Fruit fly (Drosophila melanogaster): Measurements from ENCODE around the gene CG32829.

CG32829 gene

dm6 chr2L:6921360-6922090 is 5.3 kb upstream of the CG32829 start:
- TF ChIP-seq Rel (GFP tag; optimal IDR thresholded peaks at IDR 0.05) (no peak), Rel (tag; optimal IDR thresholded peaks at IDR 0.05) (peak; percentile 66), fru (GFP tag; optimal IDR thresholded peaks at IDR 0.05) (peak; percentile 29), psq (GFP tag; optimal IDR thresholded peaks at IDR 0.05) (peak; percentile 88), h (GFP tag; optimal IDR thresholded peaks at IDR 0.05) (peak; percentile 30), Sp1 (GFP tag; optimal IDR thresholded peaks at IDR 0.05) (peak; percentile 3), pan (optimal IDR thresholded peaks at IDR 0.05) (no peak), Myc (optimal IDR thresholded peaks at IDR 0.05) (peak; percentile 1), Dfd (GFP tag; optimal IDR thresholded peaks at IDR 0.05) (no peak)

dm6 chr2L:6920661-6921359 is 4.6 kb upstream of the CG32829 start, which contains the start of gene Hrb27C:
Gene Hrb27C, plus strand, starts transcription at chr2L:6920704.
- no peak for TF ChIP-seq usp (GFP tag; optimal IDR thresholded peaks at IDR 0.05)
- peak; percentile 1 for TF ChIP-seq rgr (GFP tag; optimal IDR thresholded peaks at IDR 0.05)
- peak; percentile 45 for TF ChIP-seq Hr83 (GFP tag; optimal IDR thresholded peaks at IDR 0.05; ENCODE audit: poor library complexity, severe bottlenecking)
- TF ChIP-seq woc (GFP tag; optimal IDR thresholded peaks at IDR 0.05), result peak; percentile 6
- TF ChIP-seq lola (GFP tag; optimal IDR thresholded peaks at IDR 0.05), result peak; percentile 34
- peak; percentile 79 for TF ChIP-seq N (GFP tag; optimal IDR thresholded peaks at IDR 0.05)

DNA sequence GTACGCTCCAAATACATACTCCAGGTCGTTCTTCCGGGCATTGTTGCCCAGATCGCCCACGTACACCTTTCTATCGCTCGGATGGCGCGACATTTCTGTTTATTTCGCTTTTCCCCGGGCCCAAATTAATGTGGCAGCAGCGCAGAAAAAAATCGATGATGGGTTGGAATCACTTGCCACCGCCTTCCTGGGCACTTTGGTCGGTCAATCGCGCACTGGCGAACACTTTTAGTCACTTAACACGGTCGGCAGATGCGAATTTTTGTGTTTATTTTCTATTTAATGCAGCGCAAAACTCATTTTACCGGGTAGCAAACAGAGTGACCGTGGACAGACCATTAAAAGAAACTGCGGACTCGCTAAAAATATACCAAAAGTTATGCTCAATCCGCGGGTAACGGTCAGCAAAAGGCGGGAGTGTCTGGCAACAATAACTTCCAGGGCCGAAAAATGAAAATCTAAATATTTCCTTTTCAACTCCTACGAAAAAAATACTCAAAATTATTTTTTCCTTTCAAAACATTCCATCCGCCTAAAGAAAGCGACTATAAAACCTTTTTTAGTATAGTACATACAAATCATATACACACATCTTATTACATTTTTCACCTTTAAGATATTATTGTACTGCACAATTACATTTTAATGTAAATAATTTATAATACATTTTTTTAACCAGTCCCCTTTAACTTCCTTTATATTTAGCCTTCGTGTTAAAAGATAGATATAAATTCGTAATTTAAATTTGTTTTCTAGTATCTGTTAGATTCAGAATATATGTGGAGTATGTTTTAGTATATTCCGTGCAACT is 3.8 kb upstream of the CG32829 start, which contains the start of gene x16:
Gene x16, minus strand, starts transcription at position 361 of the 811 bp plus-strand sequence.
- TF ChIP-seq OdsH (GFP tag; optimal IDR thresholded peaks at IDR 0.05), result no peak
- peak; percentile 9 for TF ChIP-seq rgr (GFP tag; optimal IDR thresholded peaks at IDR 0.05)
- TF ChIP-seq Myc (optimal IDR thresholded peaks at IDR 0.05), result peak; percentile 14
- TF ChIP-seq Dif (GFP tag; optimal IDR thresholded peaks at IDR 0.05; ENCODE audit: partially characterized antibody), result no peak
- no peak for TF ChIP-seq tai (GFP tag; optimal IDR thresholded peaks at IDR 0.05)

dm6 chr2L:6919203-6919849 is 3.1 kb upstream of the CG32829 start:
- TF ChIP-seq OdsH (GFP tag; optimal IDR thresholded peaks at IDR 0.05) (peak; percentile 4), h (GFP tag; optimal IDR thresholded peaks at IDR 0.05) (no peak), GATAd (GFP tag; optimal IDR thresholded peaks at IDR 0.05) (no peak), HLH106 (tag; optimal IDR thresholded peaks at IDR 0.05) (no peak), woc (GFP tag; optimal IDR thresholded peaks at IDR 0.05) (peak; percentile 72), Mio (GFP tag; optimal IDR thresholded peaks at IDR 0.05) (no peak), dl (GFP tag; optimal IDR thresholded peaks at IDR 0.05; ENCODE audit: insufficient read depth in 1 of 2, partially characterized antibody in 2 of 2) (no peak), Dfd (GFP tag; optimal IDR thresholded peaks at IDR 0.05) (no peak), N (GFP tag; optimal IDR thresholded peaks at IDR 0.05) (no peak), psq (GFP tag; optimal IDR thresholded peaks at IDR 0.05) (no peak), Myc (optimal IDR thresholded peaks at IDR 0.05) (peak; percentile 11), Rel (GFP tag; optimal IDR thresholded peaks at IDR 0.05) (no peak), Rel (tag; optimal IDR thresholded peaks at IDR 0.05) (no peak)

DNA sequence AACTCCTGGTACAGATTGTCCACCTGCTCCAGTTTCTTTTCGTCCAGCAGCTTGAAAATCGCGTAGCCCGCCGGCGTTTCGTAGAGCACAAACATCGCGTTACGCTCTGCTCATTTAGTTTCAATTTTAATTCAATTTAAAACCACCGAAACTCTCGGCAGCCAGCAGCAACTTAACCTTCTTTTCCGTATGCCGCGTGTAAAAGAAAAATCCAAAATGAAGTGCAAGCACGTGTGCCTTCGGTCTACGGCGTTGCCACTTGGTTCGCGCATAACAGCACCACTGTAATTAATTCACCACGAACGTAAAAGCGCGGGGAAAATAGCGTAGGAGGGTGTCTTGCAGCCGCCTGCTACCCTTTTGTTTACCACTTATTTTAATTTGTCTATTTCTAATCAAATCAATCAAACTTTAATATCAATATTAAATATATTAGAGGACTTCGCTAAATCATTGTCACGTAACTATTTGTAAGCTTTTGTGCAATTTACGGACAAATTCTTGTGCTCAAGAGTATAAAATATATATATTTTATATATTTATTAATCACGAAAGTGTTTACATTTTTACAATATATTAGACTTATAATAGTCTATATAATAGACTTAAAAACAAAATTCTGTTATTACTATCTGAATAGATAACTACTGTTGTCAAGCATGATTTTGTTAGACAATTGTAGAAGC is 2.4 kb upstream of the CG32829 start, which contains the start of gene nop5:
Gene nop5, minus strand, starts transcription at position 227 of the 686 bp plus-strand sequence.
- TF ChIP-seq Myc (optimal IDR thresholded peaks at IDR 0.05), result peak; percentile 60
- no peak for TF ChIP-seq brk (GFP tag; optimal IDR thresholded peaks at IDR 0.05)
- TF ChIP-seq OdsH (GFP tag; optimal IDR thresholded peaks at IDR 0.05), result peak; percentile 51
- peak; percentile 28 for TF ChIP-seq CG9705 (GFP tag; optimal IDR thresholded peaks at IDR 0.05)
- TF ChIP-seq Rel (GFP tag; optimal IDR thresholded peaks at IDR 0.05), result no peak
- peak; percentile 24 for TF ChIP-seq Rel (tag; optimal IDR thresholded peaks at IDR 0.05)
- peak; percentile 87 for TF ChIP-seq pan (optimal IDR thresholded peaks at IDR 0.05)
- no peak for TF ChIP-seq Hr78 (GFP tag; optimal IDR thresholded peaks at IDR 0.05)
- TF ChIP-seq HLH106 (tag; optimal IDR thresholded peaks at IDR 0.05), result peak; percentile 82
- TF ChIP-seq psq (GFP tag; optimal IDR thresholded peaks at IDR 0.05), result peak; percentile 69
- TF ChIP-seq Sp1 (GFP tag; optimal IDR thresholded peaks at IDR 0.05), result peak; percentile 80
- no peak for TF ChIP-seq rgr (GFP tag; optimal IDR thresholded peaks at IDR 0.05)
- no peak for TF ChIP-seq Vsx2 (GFP tag; optimal IDR thresholded peaks at IDR 0.05; ENCODE audit: partially characterized antibody)
- TF ChIP-seq woc (GFP tag; optimal IDR thresholded peaks at IDR 0.05), result peak; percentile 55
- no peak for TF ChIP-seq ey (GFP tag; optimal IDR thresholded peaks at IDR 0.05)

Measured in whole organism, wandering third instar larva.